Worm (Caenorhabditis elegans) whole organism, young adult: ENCODE results near the gene flp-9.

Experiments
- F33H1.4 ChIP-seq: fragments of 200-800 bp; sonication (Bioruptor generic); IDR thresholded peaks from 2 replicates; pipeline ENCODE4 v1.3.6; 2022; ENCODE audit warnings: missing genetic modification reagents, missing genetic modification characterization, missing compliant biosample characterization
- F37B4.10 ChIP-seq: fragments of 200-800 bp; sonication (Bioruptor generic); IDR thresholded peaks from 2 replicates; pipeline ENCODE4 v1.3.6; 2022; ENCODE audit warnings: missing genetic modification characterization, missing compliant biosample characterization
- K12H6.12 ChIP-seq: fragments of 200-800 bp; sonication (Bioruptor generic); optimal IDR thresholded peaks from 2 replicates; lab custom pipeline; 2018; ENCODE audit warnings: mild to moderate bottlenecking, missing genetic modification characterization, missing compliant biosample characterization
- T26A5.8 ChIP-seq: sonication (generic microtip); optimal IDR thresholded peaks from 2 replicates; lab custom pipeline; 2016; ENCODE audit warnings: missing genetic modification characterization, missing compliant biosample characterization
- Y53G8AR.9 ChIP-seq: fragments of 200-800 bp; sonication (Bioruptor generic); conservative IDR thresholded peaks from 2 replicates; pipeline ENCODE4 v1.3.6; 2022; ENCODE audit warnings: missing genetic modification reagents, missing genetic modification characterization, missing compliant biosample characterization
- Y95B8A.8 ChIP-seq: fragments of 200-800 bp; sonication (Bioruptor generic); IDR thresholded peaks from 2 replicates; pipeline ENCODE4 v1.3.6; 2022; ENCODE audit warnings: missing genetic modification reagents, missing genetic modification characterization, missing compliant biosample characterization
- bed-2 ChIP-seq: fragments of 200-800 bp; sonication (Bioruptor generic); IDR thresholded peaks from 2 replicates; pipeline ENCODE4 v1.3.6; 2022; ENCODE audit warnings: missing genetic modification reagents, missing genetic modification characterization, missing compliant biosample characterization
- cebp-2 ChIP-seq: fragments of 200-800 bp; sonication (Bioruptor generic); IDR thresholded peaks from 2 replicates; pipeline ENCODE4 v1.3.6; 2022; ENCODE audit warnings: missing genetic modification characterization, missing compliant biosample characterization
- ceh-100 ChIP-seq: fragments of 200-800 bp; sonication (Bioruptor generic); IDR thresholded peaks from 2 replicates; pipeline ENCODE4 v1.3.6; 2022; ENCODE audit warnings: missing genetic modification reagents, missing genetic modification characterization, missing compliant biosample characterization
- chd-7 ChIP-seq: sonication (generic microtip); optimal IDR thresholded peaks from 2 replicates; lab custom pipeline; 2016; ENCODE audit warnings: mild to moderate bottlenecking, missing genetic modification characterization, moderate library complexity, missing compliant biosample characterization
- die-1 ChIP-seq: sonication (generic microtip); optimal IDR thresholded peaks from 2 replicates; lab custom pipeline; 2016; ENCODE audit warnings: missing genotype, mild to moderate bottlenecking, missing genetic modification characterization, missing compliant biosample characterization
- dpl-1 ChIP-seq: fragments of 150-350 bp; optimal IDR thresholded peaks from 2 replicates; lab custom pipeline; 2014; ENCODE audit warnings: missing biosample characterization, missing genetic modification reagents, missing genetic modification characterization
- egl-18 ChIP-seq: fragments of 200-800 bp; sonication (Bioruptor generic); IDR thresholded peaks from 2 replicates; pipeline ENCODE4 v1.3.6; 2022; ENCODE audit warnings: missing genetic modification reagents, missing genetic modification characterization, missing compliant biosample characterization
- egrh-3 ChIP-seq: fragments of 200-800 bp; sonication (Bioruptor generic); IDR thresholded peaks from 2 replicates; pipeline ENCODE4 v1.3.6; 2022; ENCODE audit warnings: missing genetic modification reagents, missing genetic modification characterization, missing compliant biosample characterization
- ets-4 ChIP-seq: fragments of 200-800 bp; sonication (Bioruptor generic); optimal IDR thresholded peaks from 2 replicates; lab custom pipeline; 2018; ENCODE audit warnings: mild to moderate bottlenecking, missing genetic modification characterization, missing compliant biosample characterization
- gei-17 ChIP-seq: fragments of 200-800 bp; sonication (Bioruptor generic); optimal IDR thresholded peaks from 2 replicates; lab custom pipeline; 2018; ENCODE audit warnings: mild to moderate bottlenecking, missing genetic modification characterization, missing compliant biosample characterization
- lin-40 ChIP-seq: sonication (generic microtip); optimal IDR thresholded peaks from 2 replicates; lab custom pipeline; 2016; ENCODE audit warnings: missing genetic modification characterization, mild to moderate bottlenecking, missing compliant biosample characterization, missing genotype, missing genetic modification reagents
- lsy-27 ChIP-seq: sonication (generic microtip); optimal IDR thresholded peaks from 2 replicates; lab custom pipeline; 2017; ENCODE audit warnings: missing genetic modification characterization, mild to moderate bottlenecking, missing compliant biosample characterization, antibody characterized with exemption, missing genotype, borderline replicate concordance; ENCODE audit not compliant: insufficient read depth
- madf-6 ChIP-seq: fragments of 200-800 bp; sonication (Bioruptor generic); IDR thresholded peaks from 2 replicates; pipeline ENCODE4 v1.3.6; 2022; ENCODE audit warnings: missing genetic modification reagents, missing genetic modification characterization, missing compliant biosample characterization
- mes-4 ChIP-seq: sonication (generic microtip); optimal IDR thresholded peaks from 2 replicates; lab custom pipeline; 2016; ENCODE audit warnings: missing genotype, missing genetic modification characterization, missing compliant biosample characterization
- nfya-2 ChIP-seq: fragments of 200-800 bp; sonication (Bioruptor generic); IDR thresholded peaks from 2 replicates; pipeline ENCODE4 v1.3.6; 2022; ENCODE audit warnings: missing genetic modification reagents, missing genetic modification characterization, missing compliant biosample characterization
- nfyb-1 ChIP-seq: fragments of 200-800 bp; sonication (Bioruptor generic); IDR thresholded peaks from 2 replicates; pipeline ENCODE4 v1.3.6; 2022; ENCODE audit warnings: missing genetic modification reagents, missing genetic modification characterization, missing compliant biosample characterization
- nhr-120 ChIP-seq: fragments of 200-800 bp; sonication (Bioruptor generic); IDR thresholded peaks from 2 replicates; pipeline ENCODE4 v1.3.6; 2022; ENCODE audit warnings: missing genetic modification characterization, missing compliant biosample characterization
- rec-8 ChIP-seq, 2 experiments: sonication (generic microtip); optimal IDR thresholded peaks; 2 replicates each; lab custom pipeline; 2016; ENCODE audit warnings: mild to moderate bottlenecking in 2 of 2, missing genetic modification characterization in 2 of 2, missing genetic modification reagents in 2 of 2, missing genotype in 2 of 2, missing biosample characterization in 1 of 2, missing compliant biosample characterization in 1 of 2, moderate library complexity in 1 of 2
- sdz-38 ChIP-seq: sonication (generic microtip); optimal IDR thresholded peaks from 2 replicates; lab custom pipeline; 2016; ENCODE audit warnings: missing genotype, missing genetic modification characterization, missing compliant biosample characterization
- snpc-4 ChIP-seq, 5 experiments: fragments of 150-350 bp in 1 of 5; sonication (generic microtip) in 4 of 5; optimal IDR thresholded peaks; 2 replicates each; lab custom pipeline; 2014 to 2018; ENCODE audit warnings: missing genetic modification characterization in 5 of 5, missing biosample characterization in 3 of 5, antibody characterized with exemption in 2 of 5, mild to moderate bottlenecking in 2 of 5, missing compliant biosample characterization in 2 of 5, missing genotype in 2 of 5, moderate library complexity in 2 of 5, missing genetic modification reagents in 1 of 5
- unc-62 ChIP-seq: fragments of 150-350 bp; optimal IDR thresholded peaks from 2 replicates; lab custom pipeline; 2014; ENCODE audit warnings: missing biosample characterization, missing genetic modification reagents, missing genetic modification characterization
- zfh-2 ChIP-seq: fragments of 200-800 bp; sonication (Bioruptor generic); conservative IDR thresholded peaks from 2 replicates; pipeline ENCODE4 v1.3.6; 2022; ENCODE audit warnings: missing genetic modification reagents, missing genetic modification characterization, missing compliant biosample characterization
- ztf-25 ChIP-seq: fragments of 200-800 bp; sonication (Bioruptor generic); IDR thresholded peaks from 2 replicates; pipeline ENCODE4 v1.3.6; 2022; ENCODE audit warnings: missing genetic modification reagents, missing genetic modification characterization, missing compliant biosample characterization
- ztf-6 ChIP-seq: fragments of 200-800 bp; sonication (Bioruptor generic); IDR thresholded peaks from 2 replicates; pipeline ENCODE4 v1.3.6; 2022; ENCODE audit warnings: missing genetic modification reagents, missing genetic modification characterization, missing compliant biosample characterization

Gene flp-9

DNA sequence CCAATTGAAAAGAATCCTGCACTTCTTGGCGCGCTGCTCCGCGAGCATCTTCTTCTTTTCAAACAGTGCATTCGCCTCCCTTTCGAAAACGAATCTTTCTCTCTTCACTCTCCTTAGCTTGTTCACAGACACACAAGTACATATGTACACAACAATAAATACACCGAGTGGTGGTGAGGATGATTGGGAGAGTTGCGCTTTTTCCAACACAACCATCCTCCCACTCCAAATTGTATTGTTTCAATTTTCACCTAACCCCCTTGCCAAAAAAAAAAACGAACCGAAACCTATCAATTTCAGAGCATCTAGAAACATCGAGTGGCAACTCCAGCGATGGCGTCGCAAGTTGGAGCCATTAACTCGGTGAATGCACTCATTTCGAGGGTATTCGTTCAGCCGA lies 11.1 kb downstream of the flp-9 start, which contains the start of gene inx-6:
TSS of gene inx-6 (plus strand) at position 301 of the 400 bp plus-strand sequence.
- TF ChIP-seq nhr-120 (GFP tag; lab: Robert Waterston, UW): no peak
- TF ChIP-seq bed-2 (GFP tag; lab: Robert Waterston, UW): no peak
- TF ChIP-seq T26A5.8 (tag; lab: Kevin White, UChicago): no peak
- TF ChIP-seq lin-40: no peak
- TF ChIP-seq ceh-100 (GFP tag; lab: Robert Waterston, UW): no peak

DNA sequence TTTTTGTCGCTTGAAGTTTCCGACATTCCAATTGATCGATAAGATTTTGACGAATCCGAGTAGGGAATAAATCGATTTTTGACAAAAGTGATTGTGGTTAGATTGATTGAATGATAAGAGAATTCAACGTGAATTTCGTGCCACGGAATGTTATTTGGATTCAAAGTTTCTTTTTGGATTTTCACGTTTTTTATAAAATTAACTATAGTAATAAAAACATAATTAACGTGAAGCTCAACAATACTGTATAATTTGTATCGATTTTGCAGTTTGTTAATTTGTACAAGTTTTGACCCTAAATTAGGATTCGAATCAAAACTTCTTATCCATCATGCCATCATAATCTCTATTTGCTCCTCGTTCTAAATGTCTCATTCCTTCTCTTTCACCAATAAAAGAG lies 12.7 kb downstream of the flp-9 start, which contains the start of gene C36H8.1:
TSS of gene C36H8.1 (minus strand) at position 101 of the 400 bp plus-strand sequence.
- TF ChIP-seq zfh-2 (no peak), K12H6.12 (no peak), mes-4 (tag; lab: Kevin White, UChicago) (no peak), unc-62 (no peak), chd-7 (tag; lab: Kevin White, UChicago) (no peak), lsy-27 (tag; lab: Kevin White, UChicago) (no peak), F33H1.4 (GFP tag; lab: Robert Waterston, UW) (no peak)

DNA sequence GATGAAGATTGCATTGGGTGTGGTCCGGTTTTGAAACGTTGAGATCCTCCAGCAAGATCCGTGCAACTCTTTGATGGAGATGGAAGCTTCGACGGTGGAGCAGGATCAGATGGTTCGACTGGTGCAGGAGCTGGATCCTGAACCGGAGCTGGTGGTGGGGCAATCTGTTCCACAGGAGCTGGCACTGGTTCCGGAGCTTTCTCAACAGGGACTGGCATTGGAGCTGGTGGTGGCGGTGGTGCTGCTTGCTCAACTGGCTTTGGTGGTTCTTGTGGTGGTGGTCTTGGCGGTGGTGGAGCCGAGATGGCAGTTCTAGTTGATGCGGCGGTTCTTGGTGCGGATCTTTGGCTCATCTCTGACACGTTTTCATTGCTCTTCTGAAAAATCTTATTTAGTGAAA lies 13.7 kb downstream of the flp-9 start:
- TF ChIP-seq egrh-3 (GFP tag; lab: Robert Waterston, UW): peak; percentile 46; the same call in 1 of the 2 replicates
- TF ChIP-seq sdz-38: no peak
- TF ChIP-seq egl-18 (GFP tag; lab: Robert Waterston, UW): no peak
- peak; percentile 82 for TF ChIP-seq zfh-2
- no peak for TF ChIP-seq die-1 (tag; lab: Kevin White, UChicago)
- TF ChIP-seq dpl-1 (GFP tag; lab: Kevin White, UChicago): no peak
- 0 out of 2 replicates have a peak, but pooled peaks have one; percentile 30 for TF ChIP-seq F37B4.10 (GFP tag; lab: Robert Waterston, UW)

DNA sequence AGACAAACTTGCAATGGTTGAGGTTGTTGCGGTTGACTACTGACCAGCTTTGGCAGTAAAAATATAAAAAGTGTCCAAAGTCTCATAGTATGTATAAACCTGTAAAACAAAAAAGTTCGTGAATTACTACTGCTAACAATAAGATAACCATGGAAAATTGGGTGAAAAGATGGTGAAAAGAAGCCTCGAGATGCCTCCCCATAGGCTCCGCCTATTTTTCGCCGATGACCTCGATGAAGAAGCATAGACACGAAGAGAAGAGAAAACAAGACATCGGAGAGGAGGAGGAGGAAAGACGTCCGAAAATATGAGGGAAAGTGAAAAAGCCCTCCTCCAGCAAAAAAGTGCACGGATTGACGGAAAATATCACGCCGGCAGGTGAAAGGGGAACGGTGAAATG lies 15.9 kb downstream of the flp-9 start, which contains the start of gene T23F6.5:
TSS of gene T23F6.5 (minus strand) at position 101 of the 400 bp plus-strand sequence.
- no peak for TF ChIP-seq gei-17
- TF ChIP-seq ceh-100 (GFP tag; lab: Robert Waterston, UW): no peak
- TF ChIP-seq snpc-4 (GFP tag; optimal IDR thresholded peaks at IDR 0.05; lab: Kevin White, UChicago): no peak
- TF ChIP-seq snpc-4 (tag; optimal IDR thresholded peaks at IDR 0.05; lab: Kevin White, UChicago): no peak
- TF ChIP-seq ets-4: no peak
- no peak for TF ChIP-seq rec-8 (tag; optimal IDR thresholded peaks at IDR 0.05; lab: Kevin White, UChicago)

DNA sequence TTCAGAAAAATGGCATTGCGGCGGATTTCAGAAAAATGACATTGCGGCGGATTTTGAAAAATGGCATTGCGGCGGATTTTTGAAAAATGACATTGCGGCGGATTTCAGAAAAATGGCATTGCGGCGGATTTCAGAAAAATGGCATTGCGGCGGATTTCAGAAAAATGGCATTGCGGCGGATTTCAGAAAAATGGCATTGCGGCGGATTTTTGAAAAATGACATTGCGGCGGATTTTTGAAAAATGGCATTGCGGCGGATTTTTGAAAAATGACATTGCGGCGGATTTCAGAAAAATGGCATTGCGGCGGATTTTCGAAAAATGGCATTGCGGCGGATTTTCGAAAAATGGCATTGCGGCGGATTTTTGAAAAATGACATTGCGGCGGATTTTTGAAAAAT lies 25.9 kb downstream of the flp-9 start:
- TF ChIP-seq nfya-2 (GFP tag; lab: Robert Waterston, UW) (peak; percentile 4; the same call in 1 of the 2 replicates), F37B4.10 (GFP tag; lab: Robert Waterston, UW) (0 out of 2 replicates have a peak, but pooled peaks have one; percentile 63), Y53G8AR.9 (0 out of 2 replicates have a peak, but pooled peaks have one; percentile 36), cebp-2 (GFP tag; lab: Robert Waterston, UW) (0 out of 2 replicates have a peak, but pooled peaks have one; percentile 25), ztf-25 (GFP tag; lab: Robert Waterston, UW) (0 out of 2 replicates have a peak, but pooled peaks have one; percentile 53)

DNA sequence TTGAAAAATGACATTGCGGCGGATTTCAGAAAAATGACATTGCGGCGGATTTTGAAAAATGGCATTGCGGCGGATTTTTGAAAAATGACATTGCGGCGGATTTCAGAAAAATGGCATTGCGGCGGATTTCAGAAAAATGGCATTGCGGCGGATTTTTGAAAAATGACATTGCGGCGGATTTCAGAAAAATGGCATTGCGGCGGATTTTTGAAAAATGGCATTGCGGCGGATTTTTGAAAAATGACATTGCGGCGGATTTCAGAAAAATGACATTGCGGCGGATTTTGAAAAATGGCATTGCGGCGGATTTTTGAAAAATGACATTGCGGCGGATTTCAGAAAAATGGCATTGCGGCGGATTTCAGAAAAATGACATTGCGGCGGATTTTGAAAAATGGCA lies 26.7 kb downstream of the flp-9 start:
- 0 out of 2 replicates have a peak, but pooled peaks have one; percentile 58 for TF ChIP-seq nfyb-1 (GFP tag; lab: Robert Waterston, UW)
- TF ChIP-seq ztf-6: peak; percentile 57; the same call in 1 of the 2 replicates
- peak; percentile 50; the same call in 1 of the 2 replicates for TF ChIP-seq Y95B8A.8 (GFP tag; lab: Robert Waterston, UW)
- TF ChIP-seq madf-6 (GFP tag; lab: Robert Waterston, UW): 0 out of 2 replicates have a peak, but pooled peaks have one; percentile 3
